Worm (Caenorhabditis elegans) whole organism, L4 larva: ENCODE data around the gene T13G4.1.

ENCODE experiments used
- F26F4.8 ChIP-seq: fragments of 200-800 bp; sonication (Bioruptor generic); conservative IDR thresholded peaks from 2 replicates; pipeline ENCODE4 v1.3.6; 2022; ENCODE audit warnings: missing genetic modification characterization, missing compliant biosample characterization
- F37D6.2 ChIP-seq: sonication (generic microtip); optimal IDR thresholded peaks from 2 replicates; lab custom pipeline; 2016; ENCODE audit warnings: mild to moderate bottlenecking, missing genetic modification characterization, missing compliant biosample characterization
- F49E8.2 ChIP-seq: sonication (generic microtip); optimal IDR thresholded peaks from 2 replicates; lab custom pipeline; 2016; ENCODE audit warnings: missing compliant biosample characterization, mild to moderate bottlenecking, missing genetic modification characterization, borderline replicate concordance
- R02D3.7 ChIP-seq: fragments of 150-350 bp; sonication (generic microtip); optimal IDR thresholded peaks from 3 replicates; lab custom pipeline; 2014; ENCODE audit warnings: missing biosample characterization, missing genetic modification characterization
- T26A8.4 ChIP-seq: fragments of 200-800 bp; sonication (Bioruptor generic); IDR thresholded peaks from 2 replicates; pipeline ENCODE4 v1.3.6; 2022; ENCODE audit warnings: missing genetic modification characterization, missing compliant biosample characterization
- Y48G9A.11 ChIP-seq: fragments of 200-800 bp; sonication (Bioruptor generic); IDR thresholded peaks from 2 replicates; pipeline ENCODE4 v1.3.6; 2022; ENCODE audit warnings: missing genetic modification reagents, missing genetic modification characterization, missing compliant biosample characterization
- ceh-20 ChIP-seq: fragments of 200-800 bp; sonication (Bioruptor generic); IDR thresholded peaks from 2 replicates; pipeline ENCODE4 v1.3.6; 2022; ENCODE audit warnings: missing genetic modification reagents, missing genetic modification characterization, missing compliant biosample characterization
- daf-16 ChIP-seq, 3 experiments: sonication (generic microtip); optimal IDR thresholded peaks; 2 replicates each; lab custom pipeline; 2016 to 2017; ENCODE audit warnings: missing genetic modification characterization in 3 of 3, missing genetic modification reagents in 3 of 3, mild to moderate bottlenecking in 2 of 3, missing compliant biosample characterization in 2 of 3, missing biosample characterization in 1 of 3, moderate library complexity in 1 of 3
- daf-19 ChIP-seq: fragments of 200-800 bp; sonication (Bioruptor generic); conservative IDR thresholded peaks from 2 replicates; pipeline ENCODE4 v1.3.6; 2022; ENCODE audit warnings: missing genetic modification characterization, missing compliant biosample characterization
- daf-8 ChIP-seq: fragments of 200-800 bp; sonication (Bioruptor generic); IDR thresholded peaks from 2 replicates; pipeline ENCODE4 v1.3.6; 2022; ENCODE audit warnings: missing genetic modification characterization, missing compliant biosample characterization
- dmd-6 ChIP-seq: fragments of 200-800 bp; sonication (Bioruptor generic); IDR thresholded peaks from 2 replicates; pipeline ENCODE4 v1.3.6; 2022; ENCODE audit warnings: missing genetic modification reagents, missing genetic modification characterization, missing compliant biosample characterization
- dmd-9 ChIP-seq: fragments of 200-800 bp; sonication (Bioruptor generic); IDR thresholded peaks from 2 replicates; pipeline ENCODE4 v1.3.6; 2022; ENCODE audit warnings: missing genetic modification reagents, missing genetic modification characterization, missing compliant biosample characterization
- dve-1 ChIP-seq: sonication (generic microtip); optimal IDR thresholded peaks from 2 replicates; lab custom pipeline; 2017; ENCODE audit warnings: antibody characterized with exemption, mild to moderate bottlenecking, missing genetic modification characterization, missing compliant biosample characterization; ENCODE audit not compliant: insufficient read depth
- egl-27 ChIP-seq: sonication (generic microtip); optimal IDR thresholded peaks from 3 replicates; lab custom pipeline; 2017; ENCODE audit warnings: missing biosample characterization, missing genetic modification reagents, missing genetic modification characterization
- egl-43 ChIP-seq: fragments of 200-800 bp; sonication (Bioruptor generic); IDR thresholded peaks from 2 replicates; pipeline ENCODE4 v1.3.6; 2022; ENCODE audit warnings: missing genetic modification reagents, missing genetic modification characterization, missing compliant biosample characterization
- fos-1 ChIP-seq: fragments of 150-350 bp; optimal IDR thresholded peaks from 2 replicates; lab custom pipeline; 2014; ENCODE audit warnings: missing biosample characterization, missing genetic modification characterization
- gei-8 ChIP-seq: fragments of 200-800 bp; sonication (Bioruptor generic); optimal IDR thresholded peaks from 2 replicates; lab custom pipeline; 2018; ENCODE audit warnings: mild to moderate bottlenecking, missing genetic modification characterization, missing compliant biosample characterization
- hlh-11 ChIP-seq: fragments of 200-800 bp; sonication (Bioruptor generic); optimal IDR thresholded peaks from 2 replicates; lab custom pipeline; 2018; ENCODE audit warnings: mild to moderate bottlenecking, missing genetic modification characterization, missing compliant biosample characterization
- hmg-1.1 ChIP-seq: fragments of 200-800 bp; sonication (Bioruptor generic); IDR thresholded peaks from 2 replicates; pipeline ENCODE4 v1.3.6; 2022; ENCODE audit warnings: missing genetic modification reagents, missing genetic modification characterization, missing compliant biosample characterization
- jun-1 ChIP-seq: fragments of 150-350 bp; optimal IDR thresholded peaks from 2 replicates; lab custom pipeline; 2014; ENCODE audit warnings: missing biosample characterization, missing genetic modification reagents, missing genetic modification characterization
- lin-1 ChIP-seq: fragments of 200-800 bp; sonication (Bioruptor generic); IDR thresholded peaks from 2 replicates; pipeline ENCODE4 v1.3.6; 2022; ENCODE audit warnings: missing genetic modification reagents, missing genetic modification characterization, missing compliant biosample characterization
- lin-29 ChIP-seq: fragments of 200-800 bp; sonication (Bioruptor generic); IDR thresholded peaks from 2 replicates; pipeline ENCODE4 v1.3.6; 2022; ENCODE audit warnings: missing genetic modification reagents, missing genetic modification characterization, missing compliant biosample characterization
- lin-39 ChIP-seq: fragments of 150-350 bp; optimal IDR thresholded peaks from 2 replicates; lab custom pipeline; 2014; ENCODE audit warnings: missing biosample characterization, missing genetic modification reagents, missing genetic modification characterization
- lsy-2 ChIP-seq, 2 experiments: fragments of 150-350 bp in 1 of 2; sonication (generic microtip) in 1 of 2; optimal IDR thresholded peaks; 2 replicates each; lab custom pipeline; 2014 to 2017; ENCODE audit warnings: missing biosample characterization in 2 of 2, missing genetic modification characterization in 2 of 2
- madf-5 ChIP-seq, 2 experiments: fragments of 200-800 bp; sonication (Bioruptor generic); IDR thresholded peaks; 2 replicates each; pipeline ENCODE4 v1.3.6; 2022; ENCODE audit warnings: missing compliant biosample characterization in 2 of 2, missing genetic modification characterization in 2 of 2
- madf-9 ChIP-seq: fragments of 200-800 bp; sonication (Bioruptor generic); conservative IDR thresholded peaks from 2 replicates; pipeline ENCODE4 v1.3.6; 2022; ENCODE audit warnings: missing genetic modification reagents, missing genetic modification characterization, missing compliant biosample characterization
- mep-1 ChIP-seq: fragments of 150-350 bp; sonication (generic microtip); optimal IDR thresholded peaks from 3 replicates; lab custom pipeline; 2014; ENCODE audit warnings: missing biosample characterization, missing genetic modification characterization
- mes-2 ChIP-seq: sonication (generic microtip); optimal IDR thresholded peaks from 2 replicates; lab custom pipeline; 2016; ENCODE audit warnings: missing genotype, mild to moderate bottlenecking, missing genetic modification characterization, missing compliant biosample characterization; ENCODE audit not compliant: poor library complexity, severe bottlenecking
- mxl-3 ChIP-seq: fragments of 200-800 bp; sonication (Bioruptor generic); optimal IDR thresholded peaks from 2 replicates; lab custom pipeline; 2018; ENCODE audit warnings: mild to moderate bottlenecking, missing genetic modification characterization, missing compliant biosample characterization
- nhr-10 ChIP-seq: fragments of 150-350 bp; optimal IDR thresholded peaks from 2 replicates; lab custom pipeline; 2014; ENCODE audit warnings: missing biosample characterization, missing genetic modification characterization
- nhr-25 ChIP-seq: sonication (generic microtip); optimal IDR thresholded peaks from 2 replicates; lab custom pipeline; 2017; ENCODE audit warnings: missing genetic modification characterization, mild to moderate bottlenecking, missing compliant biosample characterization, antibody characterized with exemption, moderate library complexity, borderline replicate concordance; ENCODE audit not compliant: insufficient read depth
- nhr-28 ChIP-seq: fragments of 150-350 bp; optimal IDR thresholded peaks from 2 replicates; lab custom pipeline; 2014; ENCODE audit warnings: missing biosample characterization, missing genetic modification characterization
- nhr-48 ChIP-seq: sonication (generic microtip); optimal IDR thresholded peaks from 2 replicates; lab custom pipeline; 2016; ENCODE audit warnings: mild to moderate bottlenecking, missing genetic modification characterization, missing compliant biosample characterization
- pha-4 ChIP-seq, 2 experiments: fragments of 150-350 bp in 1 of 2; fragments of 200-800 bp in 1 of 2; sonication (Bioruptor generic) in 1 of 2; IDR thresholded peaks in 1 of 2; optimal IDR thresholded peaks in 1 of 2; 2 replicates each; pipeline versions ENCODE4 v1.3.6 to Lab custom; 2014 to 2022; ENCODE audit warnings: missing genetic modification characterization in 2 of 2, missing genetic modification reagents in 2 of 2, missing biosample characterization in 1 of 2, missing compliant biosample characterization in 1 of 2
- pqm-1 ChIP-seq: sonication (generic microtip); optimal IDR thresholded peaks from 2 replicates; lab custom pipeline; 2017; ENCODE audit warnings: missing biosample characterization, missing genetic modification characterization
- saeg-2 ChIP-seq: fragments of 200-800 bp; sonication (Bioruptor generic); IDR thresholded peaks from 2 replicates; pipeline ENCODE4 v1.3.6; 2022; ENCODE audit warnings: missing genetic modification reagents, missing genetic modification characterization, missing compliant biosample characterization
- snpc-4 ChIP-seq: fragments of 150-350 bp; optimal IDR thresholded peaks from 2 replicates; lab custom pipeline; 2014; ENCODE audit warnings: missing biosample characterization, missing genetic modification characterization
- spr-3 ChIP-seq: fragments of 200-800 bp; sonication (Bioruptor generic); optimal IDR thresholded peaks from 2 replicates; lab custom pipeline; 2018; ENCODE audit warnings: mild to moderate bottlenecking, missing genetic modification characterization, missing compliant biosample characterization
- tra-1 ChIP-seq: fragments of 200-800 bp; sonication (Bioruptor generic); IDR thresholded peaks from 2 replicates; pipeline ENCODE4 v1.3.6; 2022; ENCODE audit warnings: missing genetic modification reagents, missing genetic modification characterization, missing compliant biosample characterization
- unc-130 ChIP-seq: sonication (generic microtip); optimal IDR thresholded peaks from 2 replicates; lab custom pipeline; 2016; ENCODE audit warnings: missing genetic modification reagents, missing genetic modification characterization, missing compliant biosample characterization
- unc-62 ChIP-seq, 3 experiments: fragments of 150-350 bp in 1 of 3; sonication (generic microtip); optimal IDR thresholded peaks in 2 of 3; peaks in 1 of 3; 1 replicate in 1 of 3; 2 replicates in 2 of 3; lab custom pipeline; 2014 to 2017; ENCODE audit warnings: missing biosample characterization in 3 of 3, missing genetic modification characterization in 3 of 3, missing genetic modification reagents in 3 of 3, missing genotype in 1 of 3
- zag-1 ChIP-seq: fragments of 150-350 bp; optimal IDR thresholded peaks from 2 replicates; lab custom pipeline; 2014; ENCODE audit warnings: missing biosample characterization, missing genetic modification characterization
- zfp-3 ChIP-seq: fragments of 200-800 bp; sonication (Bioruptor generic); conservative IDR thresholded peaks from 2 replicates; pipeline ENCODE4 v1.3.6; 2022; ENCODE audit warnings: missing genetic modification reagents, missing genetic modification characterization, missing compliant biosample characterization
- zip-11 ChIP-seq: fragments of 200-800 bp; sonication (Bioruptor generic); IDR thresholded peaks from 2 replicates; pipeline ENCODE4 v1.3.6; 2022; ENCODE audit warnings: missing genetic modification characterization, missing compliant biosample characterization
- zip-2 ChIP-seq: fragments of 150-350 bp; optimal IDR thresholded peaks from 2 replicates; lab custom pipeline; 2014; ENCODE audit warnings: missing biosample characterization, missing genetic modification characterization
- ztf-7 ChIP-seq: fragments of 150-350 bp; optimal IDR thresholded peaks from 2 replicates; lab custom pipeline; 2014; ENCODE audit warnings: missing biosample characterization, missing genetic modification characterization

Gene T13G4.1

ce11 chrX:1192848-1193247, at the start of gene T13G4.1:
TSS of gene T13G4.1 (plus strand) at chrX:1193148.
- TF ChIP-seq lin-29 (GFP tag; lab: Robert Waterston, UW), result no peak
- TF ChIP-seq pqm-1 (tag; lab: Kevin White, UChicago), result no peak
- no peak for TF ChIP-seq egl-27
- no peak for TF ChIP-seq jun-1 (tag; lab: Kevin White, UChicago)
- no peak for TF ChIP-seq unc-130
- TF ChIP-seq tra-1 (GFP tag; lab: Robert Waterston, UW), result no peak
- no peak for TF ChIP-seq R02D3.7
- no peak for TF ChIP-seq ceh-20
- TF ChIP-seq dmd-6 (GFP tag; lab: Robert Waterston, UW), result no peak
- no peak for TF ChIP-seq madf-9 (GFP tag; lab: Robert Waterston, UW)
- no peak for TF ChIP-seq mes-2
- TF ChIP-seq zag-1 (tag; lab: Kevin White, UChicago), result no peak
- TF ChIP-seq daf-19 (GFP tag; lab: Robert Waterston, UW), result no peak
- TF ChIP-seq F49E8.2, result no peak
- TF ChIP-seq egl-43 (GFP tag; lab: Robert Waterston, UW), result no peak
- TF ChIP-seq zip-11, result no peak
- TF ChIP-seq F37D6.2 (tag; lab: Kevin White, UChicago), result no peak
- TF ChIP-seq nhr-48 (tag; lab: Kevin White, UChicago), result no peak
- TF ChIP-seq zip-2, result no peak

DNA sequence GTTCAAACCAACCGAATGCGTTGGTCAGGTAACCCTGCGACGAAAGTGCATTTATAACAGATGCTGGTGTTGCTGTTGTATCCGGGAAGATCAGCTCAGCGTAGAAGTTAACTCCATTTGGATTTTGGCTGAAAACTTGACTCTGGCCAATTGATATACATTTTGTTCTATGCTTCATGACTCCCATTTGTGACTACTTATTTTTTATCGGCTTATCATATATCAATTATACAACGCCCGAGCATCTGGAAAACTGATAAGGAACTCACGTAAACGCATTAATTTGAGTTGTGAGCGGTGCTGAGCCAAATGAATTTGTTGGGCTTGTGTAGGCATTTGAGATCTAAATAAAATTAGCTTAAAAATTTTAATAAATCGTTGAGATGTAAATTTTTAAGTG, 45.6 kb upstream of the T13G4.1 start:
- TF ChIP-seq tra-1 (GFP tag; lab: Robert Waterston, UW) (0 out of 2 replicates have a peak, but pooled peaks have one; percentile 42), pqm-1 (tag; lab: Kevin White, UChicago) (peak; percentile 61), daf-16 (GFP tag; optimal IDR thresholded peaks at IDR 0.05; lab: Kevin White, UChicago) (no peak), daf-16 (tag; optimal IDR thresholded peaks at IDR 0.05; lab: Kevin White, UChicago) (peak; percentile 29), snpc-4 (tag; lab: Kevin White, UChicago) (no peak), unc-62 (GFP tag; optimal IDR thresholded peaks at IDR 0.05 in 1 of 2; lab: Kevin White, UChicago) (peak in 1 of 2 experiments; percentile 69), unc-62 (tag; optimal IDR thresholded peaks at IDR 0.05; lab: Kevin White, UChicago) (no peak), nhr-28 (tag; lab: Kevin White, UChicago) (peak; percentile 40), dmd-6 (GFP tag; lab: Robert Waterston, UW) (peak; percentile 32; the same call in 1 of the 2 replicates), hlh-11 (tag; lab: Kevin White, UChicago) (peak; percentile 27), dve-1 (peak; percentile 16), Y48G9A.11 (GFP tag; lab: Robert Waterston, UW) (no peak)

- no peak for TF ChIP-seq nhr-25 (tag; lab: Kevin White, UChicago)
- TF ChIP-seq lin-39 (tag; lab: Kevin White, UChicago), result no peak
- no peak for TF ChIP-seq hmg-1.1
- no peak for TF ChIP-seq lin-1 (GFP tag; lab: Robert Waterston, UW)
- no peak for TF ChIP-seq T26A8.4
- peak; percentile 44 for TF ChIP-seq mep-1 (tag; lab: Kevin White, UChicago)
- TF ChIP-seq F26F4.8 (GFP tag; lab: Robert Waterston, UW), result no peak
- TF ChIP-seq daf-8 (GFP tag; lab: Robert Waterston, UW), result no peak
- no peak for TF ChIP-seq mxl-3
- TF ChIP-seq madf-5 (GFP tag; IDR thresholded peaks at IDR 0.05; lab: Robert Waterston, UW), result no peak
- peak; percentile 85 for TF ChIP-seq pqm-1 (tag; lab: Kevin White, UChicago)
- no peak for TF ChIP-seq dmd-9 (GFP tag; lab: Robert Waterston, UW)
- TF ChIP-seq ztf-7 (tag; lab: Kevin White, UChicago), result peak; percentile 97
- no peak for TF ChIP-seq spr-3 (GFP tag; lab: Kevin White, UChicago)
- TF ChIP-seq gei-8 (GFP tag; lab: Kevin White, UChicago), result no peak
- TF ChIP-seq pha-4 (GFP tag; IDR thresholded peaks at IDR 0.05; lab: Robert Waterston, UW), result no peak
- TF ChIP-seq pha-4 (tag; optimal IDR thresholded peaks at IDR 0.05; lab: Kevin White, UChicago), result no peak
- TF ChIP-seq unc-62 (GFP tag; optimal IDR thresholded peaks at IDR 0.05 in 1 of 2; lab: Kevin White, UChicago), result no peak
- no peak for TF ChIP-seq unc-62 (tag; optimal IDR thresholded peaks at IDR 0.05; lab: Kevin White, UChicago)
- TF ChIP-seq lsy-2 (tag; optimal IDR thresholded peaks at IDR 0.05; lab: Kevin White, UChicago), result no peak
- no peak for TF ChIP-seq saeg-2 (GFP tag; lab: Robert Waterston, UW)
- TF ChIP-seq R02D3.7, result no peak
- no peak for TF ChIP-seq zfp-3
- peak; percentile 63; the same call in 1 of the 2 replicates for TF ChIP-seq dmd-6 (GFP tag; lab: Robert Waterston, UW)
- peak; percentile 68 for TF ChIP-seq dve-1
- TF ChIP-seq nhr-10, result no peak
- TF ChIP-seq fos-1 (tag; lab: Kevin White, UChicago), result no peak
Measured at ce11 chrX:1148438-1148837, 44.5 kb upstream of the T13G4.1 start, which contains the start of the genes R193.2 and R193.6. TSS of gene R193.2 (minus strand) at chrX:1148585. TSS of gene R193.6 (plus strand) at chrX:1148787.
